Fruit fly (Drosophila melanogaster) whole organism, pupa: Measurements from ENCODE around the gene CG32152.
A peak's percentile ranks its signal among the peaks of the same experiment; 100 is the strongest.

Experiments used
- CG10348 ChIP-seq: fragments of 200-800 bp; sonication (Bioruptor generic); IDR thresholded peaks from 2 replicates; pipeline ENCODE4 v1.3.6; 2022; ENCODE audit warnings: missing biosample characterization, missing genetic modification characterization
- CG12605 ChIP-seq: fragments of 200-800 bp; sonication (Bioruptor generic); IDR thresholded peaks from 2 replicates; pipeline ENCODE4 v1.3.6; 2022; ENCODE audit warnings: missing biosample characterization, missing genetic modification characterization
- CG13204 ChIP-seq: fragments of 200-800 bp; sonication (Bioruptor generic); optimal IDR thresholded peaks from 2 replicates; lab custom pipeline; 2018; ENCODE audit warnings: missing biosample characterization, mild to moderate bottlenecking, missing genetic modification characterization, moderate library complexity
- CG14655 ChIP-seq: fragments of 200-800 bp; sonication (Bioruptor generic); optimal IDR thresholded peaks from 3 replicates; lab custom pipeline; 2017; ENCODE audit warnings: mild to moderate bottlenecking, missing biosample characterization, missing genetic modification reagents, missing genetic modification characterization
- CG15710 ChIP-seq: fragments of 200-800 bp; sonication (Bioruptor generic); optimal IDR thresholded peaks from 2 replicates; lab custom pipeline; 2018; ENCODE audit warnings: missing biosample characterization, mild to moderate bottlenecking, missing genetic modification characterization, moderate library complexity
- CG17806 ChIP-seq: fragments of 200-800 bp; sonication (Bioruptor generic); optimal IDR thresholded peaks from 2 replicates; lab custom pipeline; 2018; ENCODE audit warnings: missing biosample characterization, mild to moderate bottlenecking, missing genetic modification characterization, moderate library complexity
- CG32121 ChIP-seq: fragments of 200-800 bp; sonication (Bioruptor generic); IDR thresholded peaks from 2 replicates; pipeline ENCODE4 v1.3.6; 2022; ENCODE audit warnings: missing biosample characterization, missing genetic modification characterization
- CG34367 ChIP-seq: fragments of 200-800 bp; sonication (Bioruptor generic); optimal IDR thresholded peaks from 2 replicates; lab custom pipeline; 2018; ENCODE audit warnings: missing biosample characterization, mild to moderate bottlenecking, missing genetic modification characterization
- CG4496 ChIP-seq: fragments of 200-800 bp; sonication (Bioruptor generic); IDR thresholded peaks from 3 replicates; pipeline ENCODE4 v1.3.6; 2022; ENCODE audit warnings: missing biosample characterization, missing genetic modification characterization
- CG8159 ChIP-seq: fragments of 200-800 bp; sonication (Bioruptor generic); optimal IDR thresholded peaks from 3 replicates; lab custom pipeline; 2018; ENCODE audit warnings: missing biosample characterization, mild to moderate bottlenecking, missing genetic modification characterization, moderate library complexity
- CG8301 ChIP-seq: fragments of 200-800 bp; sonication (Bioruptor generic); optimal IDR thresholded peaks from 2 replicates; lab custom pipeline; 2018; ENCODE audit warnings: missing biosample characterization, mild to moderate bottlenecking, missing genetic modification characterization
- CG9948 ChIP-seq: fragments of 200-800 bp; sonication (Bioruptor generic); optimal IDR thresholded peaks from 2 replicates; lab custom pipeline; 2018; ENCODE audit warnings: missing biosample characterization, mild to moderate bottlenecking, missing genetic modification characterization, moderate library complexity
- D1 ChIP-seq: fragments of 200-800 bp; sonication (Bioruptor generic); optimal IDR thresholded peaks from 2 replicates; lab custom pipeline; 2018; ENCODE audit warnings: missing biosample characterization, mild to moderate bottlenecking, missing genetic modification characterization, moderate library complexity
- EcR ChIP-seq: fragments of 200-800 bp; sonication (Bioruptor generic); optimal IDR thresholded peaks from 3 replicates; lab custom pipeline; 2019; ENCODE audit warnings: missing biosample characterization, missing genetic modification characterization, mild to moderate bottlenecking, moderate library complexity, missing genetic modification reagents
- Ets98B ChIP-seq: fragments of 200-800 bp; sonication (Bioruptor generic); IDR thresholded peaks from 2 replicates; pipeline ENCODE4 v1.3.6; 2022; ENCODE audit warnings: missing biosample characterization, missing genetic modification characterization
- Pif1A ChIP-seq: fragments of 200-800 bp; sonication (Bioruptor generic); optimal IDR thresholded peaks from 3 replicates; lab custom pipeline; 2016; ENCODE audit warnings: missing biosample characterization, missing genetic modification characterization
- Pif1B ChIP-seq: fragments of 200-800 bp; sonication (Bioruptor generic); optimal IDR thresholded peaks from 3 replicates; lab custom pipeline; 2016; ENCODE audit warnings: missing biosample characterization, missing genetic modification characterization
- Snoo ChIP-seq: fragments of 200-800 bp; sonication (Bioruptor generic); optimal IDR thresholded peaks from 3 replicates; lab custom pipeline; 2017; ENCODE audit warnings: missing biosample characterization, mild to moderate bottlenecking, missing genetic modification characterization, inconsistent platforms
- fd96Ca ChIP-seq: fragments of 200-800 bp; sonication (Bioruptor generic); IDR thresholded peaks from 3 replicates; pipeline ENCODE4 v1.3.6; 2022; ENCODE audit warnings: missing biosample characterization, missing genetic modification characterization
- gl ChIP-seq: fragments of 200-800 bp; sonication (Bioruptor generic); optimal IDR thresholded peaks from 2 replicates; lab custom pipeline; 2018; ENCODE audit warnings: missing biosample characterization, mild to moderate bottlenecking, missing genetic modification characterization
- rn ChIP-seq: fragments of 200-800 bp; sonication (Bioruptor generic); IDR thresholded peaks from 2 replicates; pipeline ENCODE4 v1.3.6; 2022; ENCODE audit warnings: missing biosample characterization, missing genetic modification characterization

The CG32152 gene

DNA sequence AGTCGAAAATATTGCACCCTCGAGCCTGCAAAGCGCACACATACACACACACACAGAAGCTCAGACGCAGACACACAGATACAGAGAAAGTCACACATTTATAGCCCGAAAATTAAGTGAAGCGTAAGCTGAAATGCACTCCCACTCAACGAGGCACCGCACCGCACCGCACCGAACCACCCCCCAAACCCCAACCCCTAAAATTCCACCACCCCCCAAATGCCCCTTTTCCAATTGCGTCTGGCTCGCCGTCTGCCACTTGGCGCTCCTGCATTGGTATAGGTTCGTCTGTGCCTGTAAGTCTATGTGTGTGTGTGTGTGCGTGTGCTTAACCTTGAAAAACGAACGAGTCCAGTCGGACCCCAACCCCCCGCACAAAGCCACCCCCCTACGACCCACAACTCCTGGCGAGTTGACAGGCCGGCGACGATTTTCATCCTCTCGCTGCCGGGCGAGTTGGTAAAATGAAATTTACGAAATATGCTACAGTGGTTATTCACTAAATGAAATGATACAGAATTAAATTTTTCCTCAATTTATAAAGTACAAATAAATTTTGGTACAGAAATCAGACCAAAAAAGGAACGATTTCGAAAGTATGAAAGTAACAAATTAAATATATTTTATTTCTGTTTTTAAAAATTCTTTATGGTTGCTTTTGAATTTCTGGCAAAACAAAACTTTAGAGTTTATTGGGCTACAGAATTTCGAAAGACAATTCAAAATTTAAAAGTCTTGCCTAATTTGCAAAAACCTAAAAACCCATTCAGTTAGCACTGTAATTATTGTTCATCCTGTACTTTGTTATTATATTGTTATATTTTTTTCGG is 39.0 kb upstream of the CG32152 start:
- TF ChIP-seq CG4496 (GFP tag; lab: Robert Waterston, UW) (no peak), fd96Ca (no peak), CG14655 (GFP tag; lab: Kevin White, UChicago) (no peak), Pif1A (peak; percentile 40), CG32121 (GFP tag; lab: Robert Waterston, UW) (no peak), rn (GFP tag; lab: Robert Waterston, UW) (no peak), EcR (GFP tag; lab: Kevin White, UChicago) (no peak), CG8159 (tag; lab: Kevin White, UChicago) (peak; percentile 65), CG12605 (GFP tag; lab: Robert Waterston, UW) (no peak), CG13204 (GFP tag; lab: Kevin White, UChicago) (peak; percentile 75), CG17806 (tag; lab: Kevin White, UChicago) (peak; percentile 43), CG10348 (GFP tag; lab: Robert Waterston, UW) (no peak), gl (no peak), Snoo (tag; lab: Kevin White, UChicago) (no peak), CG8301 (tag; lab: Kevin White, UChicago) (no peak), Pif1B (GFP tag; lab: Kevin White, UChicago) (no peak), D1 (no peak), CG34367 (no peak), Ets98B (GFP tag; lab: Robert Waterston, UW) (no peak), CG9948 (tag; lab: Kevin White, UChicago) (peak; percentile 51), CG15710 (peak; percentile 19)

DNA sequence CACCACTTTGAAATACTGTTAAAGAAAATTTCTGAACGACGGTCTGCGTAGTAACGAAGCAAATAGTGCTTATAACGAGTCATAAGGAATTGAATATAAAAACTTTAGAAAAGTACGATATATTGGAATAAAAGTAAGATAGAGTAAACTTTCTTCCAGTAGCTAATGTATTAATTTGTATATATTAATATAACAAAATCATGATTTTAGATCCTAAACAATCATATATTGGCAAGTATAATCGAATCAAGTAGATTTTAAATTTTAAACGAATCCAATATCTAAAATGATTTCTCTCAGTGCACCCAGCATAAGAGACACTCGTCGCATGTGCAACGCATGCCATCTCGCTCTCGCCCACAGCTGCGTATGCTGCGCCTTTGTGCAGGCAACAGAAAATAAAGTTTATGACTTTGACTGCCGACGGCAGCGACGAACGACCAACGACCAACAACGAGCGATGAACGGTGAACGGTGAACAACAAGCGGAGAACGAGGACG is 37.5 kb upstream of the CG32152 start:
- TF ChIP-seq fd96Ca = peak; percentile 52; the same call in 1 of the 3 replicates
- TF ChIP-seq CG8159 (tag; lab: Kevin White, UChicago) = peak; percentile 87
- no peak for TF ChIP-seq CG10348 (GFP tag; lab: Robert Waterston, UW)
- peak; percentile 88 for TF ChIP-seq Snoo (tag; lab: Kevin White, UChicago)
- TF ChIP-seq CG17806 (tag; lab: Kevin White, UChicago) = peak; percentile 87
- peak; percentile 41; the same call in 1 of the 2 replicates for TF ChIP-seq CG12605 (GFP tag; lab: Robert Waterston, UW)
- peak; percentile 15 for TF ChIP-seq EcR (GFP tag; lab: Kevin White, UChicago)
- peak; percentile 75 for TF ChIP-seq CG15710
- TF ChIP-seq CG4496 (GFP tag; lab: Robert Waterston, UW) = no peak; the same call in 2 of the 3 replicates
- peak; percentile 57 for TF ChIP-seq Pif1A
- peak; percentile 73 for TF ChIP-seq Ets98B (GFP tag; lab: Robert Waterston, UW)
- peak; percentile 55 for TF ChIP-seq gl
- peak; percentile 92 for TF ChIP-seq CG13204 (GFP tag; lab: Kevin White, UChicago)
- TF ChIP-seq rn (GFP tag; lab: Robert Waterston, UW) = peak; percentile 41; the same call in 1 of the 2 replicates
- TF ChIP-seq CG8301 (tag; lab: Kevin White, UChicago) = peak; percentile 70
- TF ChIP-seq CG32121 (GFP tag; lab: Robert Waterston, UW) = no peak; the same call in 1 of the 2 replicates
- TF ChIP-seq CG9948 (tag; lab: Kevin White, UChicago) = peak; percentile 89
- peak; percentile 52 for TF ChIP-seq Pif1B (GFP tag; lab: Kevin White, UChicago)
- peak; percentile 94 for TF ChIP-seq D1
- peak; percentile 85 for TF ChIP-seq CG14655 (GFP tag; lab: Kevin White, UChicago)
- TF ChIP-seq CG34367 = peak; percentile 57

DNA sequence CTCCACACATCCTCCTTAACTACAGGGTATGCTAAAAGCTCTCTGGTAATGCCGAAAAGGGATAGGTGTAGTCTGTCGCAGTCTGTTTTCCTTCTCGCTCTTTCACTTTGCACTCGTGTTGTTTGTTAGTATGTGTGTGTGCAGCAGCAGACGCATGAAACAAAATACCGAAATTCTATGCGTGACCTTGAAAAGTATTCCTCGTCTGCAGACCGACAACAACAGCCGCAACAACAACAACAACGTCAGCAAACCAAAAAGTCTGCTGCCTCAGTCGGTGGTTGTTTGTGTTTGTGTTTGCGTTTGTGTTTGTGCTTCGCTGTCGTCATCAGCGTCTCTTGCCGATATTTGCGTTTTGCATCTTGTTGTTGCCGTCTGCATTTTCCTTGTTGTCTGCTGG is 34.6 kb upstream of the CG32152 start:
- peak; percentile 84 for TF ChIP-seq CG13204 (GFP tag; lab: Kevin White, UChicago)
- no peak for TF ChIP-seq Ets98B (GFP tag; lab: Robert Waterston, UW)
- peak; percentile 79 for TF ChIP-seq Snoo (tag; lab: Kevin White, UChicago)
- no peak for TF ChIP-seq D1
- TF ChIP-seq EcR (GFP tag; lab: Kevin White, UChicago) = peak; percentile 74
- TF ChIP-seq CG34367 = no peak
- TF ChIP-seq Pif1A = peak; percentile 11
- no peak for TF ChIP-seq CG17806 (tag; lab: Kevin White, UChicago)
- TF ChIP-seq gl = no peak
- TF ChIP-seq CG32121 (GFP tag; lab: Robert Waterston, UW) = no peak
- TF ChIP-seq CG8159 (tag; lab: Kevin White, UChicago) = no peak
- TF ChIP-seq CG9948 (tag; lab: Kevin White, UChicago) = no peak

DNA sequence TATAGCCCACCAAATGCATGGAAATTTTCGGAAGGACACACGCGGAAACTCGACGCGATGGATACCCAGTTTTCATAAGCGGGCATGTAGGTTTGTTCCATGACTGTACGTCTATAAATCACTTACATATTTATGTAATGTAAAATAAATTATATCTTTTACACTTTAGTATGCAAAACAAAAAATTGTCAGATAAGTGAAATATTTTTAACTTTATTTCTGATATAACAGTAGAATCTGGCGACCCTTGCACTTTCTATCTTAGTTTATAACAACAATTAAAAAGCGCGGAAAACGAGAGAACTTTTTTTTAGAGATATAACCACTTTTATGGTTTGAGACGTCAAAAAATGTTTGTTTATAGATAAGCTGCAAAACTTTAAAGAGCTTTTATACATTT is 33.9 kb upstream of the CG32152 start:
- peak; percentile 3; the same call in 1 of the 3 replicates for TF ChIP-seq CG4496 (GFP tag; lab: Robert Waterston, UW)
- TF ChIP-seq CG12605 (GFP tag; lab: Robert Waterston, UW) = no peak

DNA sequence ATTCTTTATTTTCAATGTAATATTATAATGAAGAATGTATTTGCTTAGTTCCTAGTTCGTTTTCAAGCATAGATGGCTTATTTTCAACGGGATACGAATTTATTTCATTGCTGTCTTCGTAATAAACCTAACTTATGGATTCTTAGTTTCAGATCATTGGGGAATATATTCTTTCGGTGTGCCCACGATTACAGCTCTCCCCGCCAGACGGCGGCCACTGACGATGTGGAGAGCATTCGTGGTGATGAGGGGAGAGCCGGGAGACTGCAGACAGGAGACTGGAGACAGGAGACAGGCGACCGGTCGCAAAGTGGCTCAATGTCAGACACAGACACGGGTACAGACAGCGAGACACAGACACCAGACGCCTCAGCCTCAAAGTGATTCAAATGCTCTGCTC is 33.5 kb upstream of the CG32152 start:
- TF ChIP-seq CG8159 (tag; lab: Kevin White, UChicago) (peak; percentile 50), CG34367 (peak; percentile 4), D1 (no peak), CG17806 (tag; lab: Kevin White, UChicago) (peak; percentile 35), CG4496 (GFP tag; lab: Robert Waterston, UW) (peak; percentile 46; the same call in 1 of the 3 replicates), CG9948 (tag; lab: Kevin White, UChicago) (peak; percentile 16), rn (GFP tag; lab: Robert Waterston, UW) (no peak), CG13204 (GFP tag; lab: Kevin White, UChicago) (peak; percentile 61), Pif1B (GFP tag; lab: Kevin White, UChicago) (peak; percentile 8), CG15710 (peak; percentile 52), Snoo (tag; lab: Kevin White, UChicago) (peak; percentile 44), fd96Ca (no peak), CG14655 (GFP tag; lab: Kevin White, UChicago) (peak; percentile 5)
